Worm (Caenorhabditis elegans) whole organism, L4 larva: ENCODE results near the gene ins-9.
A peak's percentile ranks its signal among the peaks of the same experiment; 100 is the strongest.

Experiments
- F10B5.3 ChIP-seq: sonication (generic microtip); optimal IDR thresholded peaks from 2 replicates; lab custom pipeline; 2016; ENCODE audit warnings: mild to moderate bottlenecking, missing genetic modification characterization, missing compliant biosample characterization
- F26F4.8 ChIP-seq: fragments of 200-800 bp; sonication (Bioruptor generic); conservative IDR thresholded peaks from 2 replicates; pipeline ENCODE4 v1.3.6; 2022; ENCODE audit warnings: missing genetic modification characterization, missing compliant biosample characterization
- T26A8.4 ChIP-seq: fragments of 200-800 bp; sonication (Bioruptor generic); IDR thresholded peaks from 2 replicates; pipeline ENCODE4 v1.3.6; 2022; ENCODE audit warnings: missing genetic modification characterization, missing compliant biosample characterization
- Y5F2A.4 ChIP-seq: fragments of 200-800 bp; sonication (Bioruptor generic); optimal IDR thresholded peaks from 2 replicates; lab custom pipeline; 2018; ENCODE audit warnings: mild to moderate bottlenecking, missing genetic modification characterization, missing compliant biosample characterization
- aha-1 ChIP-seq: fragments of 150-350 bp; peaks from one replicate; lab custom pipeline; 2014; ENCODE audit warnings: missing biosample characterization, missing genetic modification characterization
- attf-4 ChIP-seq: sonication (generic microtip); optimal IDR thresholded peaks from 3 replicates; lab custom pipeline; 2017; ENCODE audit warnings: missing biosample characterization, missing genetic modification characterization
- ceh-28 ChIP-seq: fragments of 150-350 bp; optimal IDR thresholded peaks from 2 replicates; lab custom pipeline; 2014; ENCODE audit warnings: missing biosample characterization, missing genetic modification reagents, missing genetic modification characterization
- ceh-44 ChIP-seq: fragments of 200-800 bp; sonication (Bioruptor generic); IDR thresholded peaks from 2 replicates; pipeline ENCODE4 v1.3.6; 2022; ENCODE audit warnings: missing genetic modification reagents, missing genetic modification characterization, missing compliant biosample characterization
- ceh-82 ChIP-seq: sonication (generic microtip); optimal IDR thresholded peaks from 2 replicates; lab custom pipeline; 2017; ENCODE audit warnings: missing biosample characterization, missing genetic modification characterization
- ces-1 ChIP-seq: fragments of 150-350 bp; sonication (generic microtip); optimal IDR thresholded peaks from 4 replicates; lab custom pipeline; 2014; ENCODE audit warnings: missing biosample characterization, missing genetic modification reagents, missing genetic modification characterization
- daf-12 ChIP-seq: fragments of 150-350 bp; optimal IDR thresholded peaks from 2 replicates; lab custom pipeline; 2014; ENCODE audit warnings: missing biosample characterization, missing genetic modification reagents, missing genetic modification characterization
- daf-16 ChIP-seq, 3 experiments: sonication (generic microtip); optimal IDR thresholded peaks; 2 replicates each; lab custom pipeline; 2016 to 2017; ENCODE audit warnings: missing genetic modification characterization in 3 of 3, missing genetic modification reagents in 3 of 3, mild to moderate bottlenecking in 2 of 3, missing compliant biosample characterization in 2 of 3, missing biosample characterization in 1 of 3, moderate library complexity in 1 of 3
- daf-8 ChIP-seq: fragments of 200-800 bp; sonication (Bioruptor generic); IDR thresholded peaks from 2 replicates; pipeline ENCODE4 v1.3.6; 2022; ENCODE audit warnings: missing genetic modification characterization, missing compliant biosample characterization
- dmd-8 ChIP-seq: fragments of 200-800 bp; sonication (Bioruptor generic); IDR thresholded peaks from 2 replicates; pipeline ENCODE4 v1.3.6; 2022; ENCODE audit warnings: missing genetic modification characterization, missing compliant biosample characterization
- dmd-9 ChIP-seq: fragments of 200-800 bp; sonication (Bioruptor generic); IDR thresholded peaks from 2 replicates; pipeline ENCODE4 v1.3.6; 2022; ENCODE audit warnings: missing genetic modification reagents, missing genetic modification characterization, missing compliant biosample characterization
- dpl-1 ChIP-seq: fragments of 150-350 bp; optimal IDR thresholded peaks from 2 replicates; lab custom pipeline; 2014; ENCODE audit warnings: missing biosample characterization, missing genetic modification reagents, missing genetic modification characterization
- dve-1 ChIP-seq: sonication (generic microtip); optimal IDR thresholded peaks from 2 replicates; lab custom pipeline; 2017; ENCODE audit warnings: antibody characterized with exemption, mild to moderate bottlenecking, missing genetic modification characterization, missing compliant biosample characterization; ENCODE audit not compliant: insufficient read depth
- egl-27 ChIP-seq: sonication (generic microtip); optimal IDR thresholded peaks from 3 replicates; lab custom pipeline; 2017; ENCODE audit warnings: missing biosample characterization, missing genetic modification reagents, missing genetic modification characterization
- egl-43 ChIP-seq: fragments of 200-800 bp; sonication (Bioruptor generic); IDR thresholded peaks from 2 replicates; pipeline ENCODE4 v1.3.6; 2022; ENCODE audit warnings: missing genetic modification reagents, missing genetic modification characterization, missing compliant biosample characterization
- lin-15B ChIP-seq: fragments of 150-350 bp; sonication (generic microtip); optimal IDR thresholded peaks from 3 replicates; lab custom pipeline; 2014; ENCODE audit warnings: missing biosample characterization, missing genetic modification characterization
- lin-38 ChIP-seq: fragments of 200-800 bp; sonication (Bioruptor generic); IDR thresholded peaks from 2 replicates; pipeline ENCODE4 v1.3.6; 2022; ENCODE audit warnings: missing genetic modification reagents, missing genetic modification characterization, missing compliant biosample characterization
- lin-39 ChIP-seq: fragments of 150-350 bp; optimal IDR thresholded peaks from 2 replicates; lab custom pipeline; 2014; ENCODE audit warnings: missing biosample characterization, missing genetic modification reagents, missing genetic modification characterization
- madf-9 ChIP-seq: fragments of 200-800 bp; sonication (Bioruptor generic); conservative IDR thresholded peaks from 2 replicates; pipeline ENCODE4 v1.3.6; 2022; ENCODE audit warnings: missing genetic modification reagents, missing genetic modification characterization, missing compliant biosample characterization
- nhr-10 ChIP-seq: fragments of 150-350 bp; optimal IDR thresholded peaks from 2 replicates; lab custom pipeline; 2014; ENCODE audit warnings: missing biosample characterization, missing genetic modification characterization
- nhr-237 ChIP-seq: sonication (generic microtip); optimal IDR thresholded peaks from 2 replicates; lab custom pipeline; 2017; ENCODE audit warnings: missing biosample characterization, missing genetic modification characterization
- nhr-41 ChIP-seq: fragments of 200-800 bp; sonication (Bioruptor generic); IDR thresholded peaks from 2 replicates; pipeline ENCODE4 v1.3.6; 2022; ENCODE audit warnings: missing genetic modification reagents, missing genetic modification characterization, missing compliant biosample characterization
- nhr-77 ChIP-seq: fragments of 150-350 bp; optimal IDR thresholded peaks from 2 replicates; lab custom pipeline; 2014; ENCODE audit warnings: missing biosample characterization, missing genetic modification characterization
- pha-4 ChIP-seq, 2 experiments: fragments of 150-350 bp in 1 of 2; fragments of 200-800 bp in 1 of 2; sonication (Bioruptor generic) in 1 of 2; IDR thresholded peaks in 1 of 2; optimal IDR thresholded peaks in 1 of 2; 2 replicates each; pipeline versions ENCODE4 v1.3.6 to Lab custom; 2014 to 2022; ENCODE audit warnings: missing genetic modification characterization in 2 of 2, missing genetic modification reagents in 2 of 2, missing biosample characterization in 1 of 2, missing compliant biosample characterization in 1 of 2
- pqm-1 ChIP-seq: sonication (generic microtip); optimal IDR thresholded peaks from 2 replicates; lab custom pipeline; 2017; ENCODE audit warnings: missing biosample characterization, missing genetic modification characterization
- saeg-2 ChIP-seq: fragments of 200-800 bp; sonication (Bioruptor generic); IDR thresholded peaks from 2 replicates; pipeline ENCODE4 v1.3.6; 2022; ENCODE audit warnings: missing genetic modification reagents, missing genetic modification characterization, missing compliant biosample characterization
- sdz-12 ChIP-seq: fragments of 200-800 bp; sonication (Bioruptor generic); optimal IDR thresholded peaks from 2 replicates; lab custom pipeline; 2018; ENCODE audit warnings: mild to moderate bottlenecking, missing genetic modification characterization, missing compliant biosample characterization
- snpc-1.2 ChIP-seq: fragments of 200-800 bp; sonication (Bioruptor generic); IDR thresholded peaks from 2 replicates; pipeline ENCODE4 v1.3.6; 2022; ENCODE audit warnings: missing genetic modification reagents, missing genetic modification characterization, missing compliant biosample characterization
- unc-130 ChIP-seq: sonication (generic microtip); optimal IDR thresholded peaks from 2 replicates; lab custom pipeline; 2016; ENCODE audit warnings: missing genetic modification reagents, missing genetic modification characterization, missing compliant biosample characterization
- unc-62 ChIP-seq, 3 experiments: fragments of 150-350 bp in 1 of 3; sonication (generic microtip); optimal IDR thresholded peaks in 2 of 3; peaks in 1 of 3; 1 replicate in 1 of 3; 2 replicates in 2 of 3; lab custom pipeline; 2014 to 2017; ENCODE audit warnings: missing biosample characterization in 3 of 3, missing genetic modification characterization in 3 of 3, missing genetic modification reagents in 3 of 3, missing genotype in 1 of 3
- vab-7 ChIP-seq: fragments of 200-800 bp; sonication (Bioruptor generic); IDR thresholded peaks from 2 replicates; pipeline ENCODE4 v1.3.6; 2022; ENCODE audit warnings: missing genetic modification reagents, missing genetic modification characterization, missing compliant biosample characterization
- zfp-2 ChIP-seq: sonication (generic microtip); optimal IDR thresholded peaks from 2 replicates; lab custom pipeline; 2016; ENCODE audit warnings: mild to moderate bottlenecking, missing genetic modification characterization, missing compliant biosample characterization
- zfp-3 ChIP-seq: fragments of 200-800 bp; sonication (Bioruptor generic); conservative IDR thresholded peaks from 2 replicates; pipeline ENCODE4 v1.3.6; 2022; ENCODE audit warnings: missing genetic modification reagents, missing genetic modification characterization, missing compliant biosample characterization
- zip-11 ChIP-seq: fragments of 200-800 bp; sonication (Bioruptor generic); IDR thresholded peaks from 2 replicates; pipeline ENCODE4 v1.3.6; 2022; ENCODE audit warnings: missing genetic modification characterization, missing compliant biosample characterization
- ztf-11 ChIP-seq: fragments of 150-350 bp; optimal IDR thresholded peaks from 2 replicates; lab custom pipeline; 2014; ENCODE audit warnings: missing biosample characterization, missing genetic modification characterization

ins-9 gene

DNA sequence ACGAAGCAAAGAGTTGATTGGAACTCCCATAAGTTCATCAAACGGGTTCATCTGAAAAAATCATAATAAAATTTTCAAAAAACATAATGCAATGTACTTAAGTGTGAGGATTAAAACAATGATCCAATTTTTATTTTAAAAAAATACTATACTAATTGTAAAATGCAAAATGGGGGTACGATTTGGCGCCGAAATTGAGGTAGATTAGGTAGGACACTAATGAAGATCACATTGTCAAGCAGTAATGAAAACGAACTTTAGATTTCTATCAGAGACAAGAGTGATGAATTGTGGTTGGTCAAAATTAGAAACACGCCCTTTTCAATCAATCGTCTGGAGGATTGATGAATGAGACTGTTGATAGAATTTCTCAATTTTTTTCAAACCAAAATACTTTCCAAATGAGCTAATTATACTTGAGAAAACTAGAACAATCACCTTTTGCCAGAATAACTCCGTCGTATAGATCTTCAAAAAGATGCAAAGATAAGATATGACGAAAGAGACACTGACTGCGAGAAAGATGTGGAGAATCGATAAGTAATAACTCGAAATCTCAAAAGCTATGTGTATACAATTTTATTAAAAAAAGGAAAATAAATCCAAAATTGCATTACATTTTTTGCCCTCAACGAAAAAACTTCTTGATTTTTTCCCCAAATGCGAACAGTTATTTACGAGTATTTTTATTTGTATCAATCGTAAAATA lies 8.4 kb downstream of the ins-9 start, which contains the start of gene C06E2.5:
Gene C06E2.5 (minus strand): TSS at position 51 of the 709 bp plus-strand sequence.
- peak in 1 of 2 experiments; percentile 45 for TF ChIP-seq unc-62 (GFP tag; optimal IDR thresholded peaks at IDR 0.05 in 1 of 2; lab: Kevin White, UChicago)
- TF ChIP-seq unc-62 (tag; optimal IDR thresholded peaks at IDR 0.05; lab: Kevin White, UChicago), result no peak
- TF ChIP-seq lin-39 (tag; lab: Kevin White, UChicago), result no peak

DNA sequence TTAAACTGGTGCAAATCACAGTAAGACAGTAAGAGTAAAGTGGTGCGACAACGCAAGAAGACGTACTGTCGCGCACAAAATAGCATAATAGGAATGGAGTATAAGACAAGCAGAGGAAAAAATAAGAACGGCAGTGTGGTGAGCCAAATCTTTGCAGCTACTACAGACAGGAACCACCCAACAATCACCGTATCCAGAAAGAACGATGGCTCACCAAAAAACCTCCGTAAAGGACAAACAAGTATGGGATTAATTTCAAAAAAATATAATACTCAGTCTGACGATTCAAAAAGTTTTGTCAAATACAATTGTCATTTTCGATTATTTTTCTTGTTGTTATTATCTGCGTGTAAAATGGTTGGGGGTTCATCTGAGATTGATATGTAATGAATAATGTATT lies 12.1 kb downstream of the ins-9 start:
- TF ChIP-seq aha-1 (tag; lab: Kevin White, UChicago) (peak; percentile 93), sdz-12 (GFP tag; lab: Kevin White, UChicago) (no peak)

DNA sequence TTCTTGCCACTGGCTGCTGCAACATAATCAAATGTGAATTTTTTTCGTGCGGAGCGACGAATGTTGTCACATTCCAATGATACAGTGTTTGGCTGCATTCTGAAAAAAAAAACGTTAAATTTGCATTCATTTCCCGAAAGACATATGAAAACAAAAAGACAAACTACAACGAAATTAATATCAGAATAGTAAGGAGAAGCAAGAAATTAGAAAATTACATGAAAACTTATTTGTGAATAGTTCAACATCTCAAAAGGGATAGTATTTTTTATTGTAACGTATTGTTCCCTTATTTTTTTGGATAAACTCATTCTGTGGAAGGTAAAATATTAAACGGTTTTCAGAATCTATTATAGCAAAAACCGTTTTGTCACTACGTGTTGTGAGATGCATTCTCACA lies 12.9 kb downstream of the ins-9 start, which contains the start of gene sprp-4:
Gene sprp-4 (minus strand): TSS at position 101 of the 400 bp plus-strand sequence.
- no peak for TF ChIP-seq dmd-8
- TF ChIP-seq pha-4 (GFP tag; IDR thresholded peaks at IDR 0.05; lab: Robert Waterston, UW), result no peak
- no peak for TF ChIP-seq pha-4 (tag; optimal IDR thresholded peaks at IDR 0.05; lab: Kevin White, UChicago)
- TF ChIP-seq zip-11 (GFP tag; lab: Robert Waterston, UW), result no peak
- TF ChIP-seq Y5F2A.4 (GFP tag; lab: Kevin White, UChicago), result no peak
- TF ChIP-seq lin-15B, result no peak
- no peak for TF ChIP-seq ceh-82 (tag; lab: Kevin White, UChicago)
- TF ChIP-seq daf-16 (GFP tag; optimal IDR thresholded peaks at IDR 0.05; lab: Kevin White, UChicago), result no peak
- TF ChIP-seq daf-16 (tag; optimal IDR thresholded peaks at IDR 0.05; lab: Kevin White, UChicago), result no peak
- TF ChIP-seq egl-27 (tag; lab: Kevin White, UChicago), result no peak
- no peak for TF ChIP-seq nhr-41
- TF ChIP-seq ceh-28 (tag; lab: Kevin White, UChicago), result no peak
- TF ChIP-seq dpl-1 (GFP tag; lab: Kevin White, UChicago), result no peak

DNA sequence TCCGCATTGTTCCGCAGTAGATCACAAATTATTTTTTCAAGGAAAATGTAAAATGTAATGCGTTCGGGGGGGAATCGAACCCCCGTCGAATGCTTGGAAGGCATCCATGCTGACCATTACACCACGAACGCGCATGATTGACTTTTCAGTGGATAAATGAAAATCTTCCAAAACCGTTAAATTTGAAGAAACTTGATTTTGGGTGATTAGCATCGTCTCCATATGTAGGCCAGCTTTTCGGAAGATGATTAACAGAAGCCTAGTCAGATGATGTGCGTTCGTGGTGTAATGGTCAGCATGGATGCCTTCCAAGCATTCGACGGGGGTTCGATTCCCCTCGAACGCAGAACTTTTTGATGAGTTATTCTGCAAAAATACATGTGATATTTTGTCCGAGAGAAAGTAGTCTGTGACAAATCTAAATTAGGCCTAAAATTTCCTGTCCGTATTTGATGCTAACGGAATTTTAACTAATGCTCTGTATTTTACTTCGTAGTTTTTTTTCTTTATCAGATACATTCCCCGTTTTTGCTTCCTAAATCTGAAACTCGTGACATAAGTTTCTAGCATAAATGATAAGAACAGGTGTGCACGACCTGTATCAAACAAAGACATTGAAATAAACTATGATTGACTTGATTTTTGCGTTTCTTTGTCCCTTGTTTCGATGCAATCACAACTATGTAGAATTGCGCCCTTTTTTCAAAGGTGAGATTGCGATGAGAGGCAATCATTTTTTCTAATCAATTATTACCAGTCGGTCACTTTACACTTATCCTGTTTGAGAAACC lies 19.8 kb downstream of the ins-9 start, which contains the start of gene C28G1.10:
Gene C28G1.10 (plus strand): TSS at position 676 of the 791 bp plus-strand sequence.
- TF ChIP-seq pqm-1 (tag; lab: Kevin White, UChicago) (peak; percentile 75), daf-8 (no peak), ceh-44 (GFP tag; lab: Robert Waterston, UW) (no peak), F10B5.3 (no peak), zfp-2 (no peak), nhr-10 (tag; lab: Kevin White, UChicago) (no peak), F26F4.8 (GFP tag; lab: Robert Waterston, UW) (peak; percentile 67; the same call in 1 of the 2 replicates), lin-39 (tag; lab: Kevin White, UChicago) (no peak), Y5F2A.4 (GFP tag; lab: Kevin White, UChicago) (peak; percentile 31), zfp-3 (GFP tag; lab: Robert Waterston, UW) (0 out of 2 replicates have a peak, but pooled peaks have one; percentile 12), attf-4 (tag; lab: Kevin White, UChicago) (no peak), zip-11 (GFP tag; lab: Robert Waterston, UW) (peak; percentile 69), vab-7 (GFP tag; lab: Robert Waterston, UW) (peak; percentile 66), snpc-1.2 (GFP tag; lab: Robert Waterston, UW) (no peak; the same call in 1 of the 2 replicates), lin-38 (GFP tag; lab: Robert Waterston, UW) (peak; percentile 63), T26A8.4 (peak; percentile 81), dve-1 (tag; lab: Kevin White, UChicago) (peak; percentile 62), egl-43 (peak; percentile 87; the same call in 1 of the 2 replicates), ces-1 (GFP tag; lab: Kevin White, UChicago) (no peak), nhr-77 (tag; lab: Kevin White, UChicago) (peak; percentile 44), unc-130 (GFP tag; lab: Kevin White, UChicago) (no peak), pha-4 (GFP tag; IDR thresholded peaks at IDR 0.05; lab: Robert Waterston, UW) (peak; percentile 68; the same call in 1 of the 2 replicates), pha-4 (tag; optimal IDR thresholded peaks at IDR 0.05; lab: Kevin White, UChicago) (no peak), ztf-11 (tag; lab: Kevin White, UChicago) (no peak), dmd-9 (0 out of 2 replicates have a peak, but pooled peaks have one; percentile 34), nhr-237 (tag; lab: Kevin White, UChicago) (no peak), daf-12 (tag; lab: Kevin White, UChicago) (no peak), saeg-2 (GFP tag; lab: Robert Waterston, UW) (peak; percentile 42; the same call in 1 of the 2 replicates), sdz-12 (GFP tag; lab: Kevin White, UChicago) (no peak), unc-62 (GFP tag; optimal IDR thresholded peaks at IDR 0.05 in 1 of 2; lab: Kevin White, UChicago) (no peak), unc-62 (tag; optimal IDR thresholded peaks at IDR 0.05; lab: Kevin White, UChicago) (no peak), daf-16 (GFP tag; optimal IDR thresholded peaks at IDR 0.05; lab: Kevin White, UChicago) (no peak), daf-16 (tag; optimal IDR thresholded peaks at IDR 0.05; lab: Kevin White, UChicago) (no peak), madf-9 (GFP tag; lab: Robert Waterston, UW) (peak; percentile 73; the same call in 1 of the 2 replicates)
